Fruit fly (Drosophila melanogaster) whole organism, pupa: Measurements from ENCODE around the gene HERC2.

ENCODE experiments used
- CG15710 ChIP-seq: fragments of 200-800 bp; sonication (Bioruptor generic); optimal IDR thresholded peaks from 2 replicates; lab custom pipeline; 2018; ENCODE audit warnings: missing biosample characterization, mild to moderate bottlenecking, missing genetic modification characterization, moderate library complexity
- D1 ChIP-seq: fragments of 200-800 bp; sonication (Bioruptor generic); optimal IDR thresholded peaks from 2 replicates; lab custom pipeline; 2018; ENCODE audit warnings: missing biosample characterization, mild to moderate bottlenecking, missing genetic modification characterization, moderate library complexity
- Ets98B ChIP-seq: fragments of 200-800 bp; sonication (Bioruptor generic); IDR thresholded peaks from 2 replicates; pipeline ENCODE4 v1.3.6; 2022; ENCODE audit warnings: missing biosample characterization, missing genetic modification characterization
- Pif1B ChIP-seq: fragments of 200-800 bp; sonication (Bioruptor generic); optimal IDR thresholded peaks from 3 replicates; lab custom pipeline; 2016; ENCODE audit warnings: missing biosample characterization, missing genetic modification characterization

- TF ChIP-seq CG15710 (tag; lab: Kevin White, UChicago) (no peak), D1 (tag; lab: Kevin White, UChicago) (no peak), Pif1B (GFP tag; lab: Kevin White, UChicago) (no peak), Ets98B (GFP tag; lab: Robert Waterston, UW) (no peak)
Measured at dm6 chrX:20415444-20415843, 21.2 kb downstream of the HERC2 start, which contains the start of gene Obp19a.
